Fruit fly (Drosophila melanogaster): Measurements from ENCODE around the gene opm.

The opm gene

dm6 chrX:15021021-15021477 lies 45.2 kb downstream of the opm start (continued):
- TF ChIP-seq crc (GFP tag; optimal IDR thresholded peaks at IDR 0.05), result no peak
- peak; percentile 73 for TF ChIP-seq Fer3 (tag; optimal IDR thresholded peaks at IDR 0.05)
- TF ChIP-seq Hand (GFP tag; optimal IDR thresholded peaks at IDR 0.05), result peak; percentile 45
- TF ChIP-seq Nf-YC (tag; optimal IDR thresholded peaks at IDR 0.05), result peak; percentile 41
- no peak for TF ChIP-seq emc (GFP tag; optimal IDR thresholded peaks at IDR 0.05)
- peak; percentile 76 for TF ChIP-seq CG30403 (GFP tag; optimal IDR thresholded peaks at IDR 0.05)
- TF ChIP-seq CG2678 (tag; optimal IDR thresholded peaks at IDR 0.05), result peak; percentile 92
- no peak for TF ChIP-seq gsb (GFP tag; IDR thresholded peaks at IDR 0.05)
- peak; percentile 55 for TF ChIP-seq CG9215 (GFP tag; IDR thresholded peaks at IDR 0.05)
- no peak for TF ChIP-seq Atf3 (GFP tag; optimal IDR thresholded peaks at IDR 0.05)
- no peak for TF ChIP-seq Bgb (GFP tag; IDR thresholded peaks at IDR 0.05; ENCODE audit: partially characterized antibody)
- TF ChIP-seq CG14710 (tag; optimal IDR thresholded peaks at IDR 0.05), result peak; percentile 94
- peak; percentile 63 for TF ChIP-seq CG12659 (GFP tag; optimal IDR thresholded peaks at IDR 0.05)
- TF ChIP-seq Scr (GFP tag; IDR thresholded peaks at IDR 0.05; ENCODE audit: partially characterized antibody), result no peak
- TF ChIP-seq lola (GFP tag; optimal IDR thresholded peaks at IDR 0.05), result peak in 1 of 3 experiments; percentile 94
- TF ChIP-seq CG15479 (GFP tag; optimal IDR thresholded peaks at IDR 0.05), result no peak
- TF ChIP-seq NK7.1 (GFP tag; optimal IDR thresholded peaks at IDR 0.05), result no peak
- peak; percentile 53; the same call in 1 of the 2 replicates for TF ChIP-seq CG5953 (GFP tag; IDR thresholded peaks at IDR 0.05)
- peak; percentile 60 for TF ChIP-seq E2f1 (GFP tag; IDR thresholded peaks at IDR 0.05)
- no peak for TF ChIP-seq CG11560 (tag; IDR thresholded peaks at IDR 0.05)
- TF ChIP-seq Xrp1 (GFP tag; IDR thresholded peaks at IDR 0.05), result peak; percentile 93
- TF ChIP-seq CkIIα-i1 (GFP tag; IDR thresholded peaks at IDR 0.05), result no peak
- TF ChIP-seq org-1 (GFP tag; optimal IDR thresholded peaks at IDR 0.05), result peak; percentile 64
- TF ChIP-seq cas (GFP tag; IDR thresholded peaks at IDR 0.05), result no peak
- TF ChIP-seq Lpt (GFP tag; optimal IDR thresholded peaks at IDR 0.05), result no peak
- TF ChIP-seq CG18011 (GFP tag; optimal IDR thresholded peaks at IDR 0.05), result no peak
- no peak for TF ChIP-seq CG4854 (GFP tag; optimal IDR thresholded peaks at IDR 0.05)
- TF ChIP-seq Sin3A (optimal IDR thresholded peaks at IDR 0.05), result no peak
- peak; percentile 87 for TF ChIP-seq Asciz (GFP tag; optimal IDR thresholded peaks at IDR 0.05)
- TF ChIP-seq CG4404 (GFP tag; IDR thresholded peaks at IDR 0.05), result peak; percentile 55
- peak; percentile 7 for TF ChIP-seq YL-1 (GFP tag; optimal IDR thresholded peaks at IDR 0.05)
- peak; percentile 2 for TF ChIP-seq CG6765 (GFP tag; optimal IDR thresholded peaks at IDR 0.05)
- no peak for TF ChIP-seq CG4617 (GFP tag; optimal IDR thresholded peaks at IDR 0.05; ENCODE audit: borderline replicate concordance)
- TF ChIP-seq dati (GFP tag; IDR thresholded peaks at IDR 0.05), result no peak
- peak in 1 of 2 experiments; percentile 67 for TF ChIP-seq dpn (GFP tag; optimal IDR thresholded peaks at IDR 0.05)
- peak; percentile 54 for TF ChIP-seq jing (GFP tag; optimal IDR thresholded peaks at IDR 0.05)
- no peak for TF ChIP-seq gfzf (GFP tag; optimal IDR thresholded peaks at IDR 0.05)
- TF ChIP-seq lov (optimal IDR thresholded peaks at IDR 0.05), result no peak
- TF ChIP-seq lov (GFP tag; IDR thresholded peaks at IDR 0.05), result peak; percentile 87
- TF ChIP-seq E2f2 (GFP tag; IDR thresholded peaks at IDR 0.05), result peak; percentile 34; the same call in 1 of the 2 replicates
- no peak for TF ChIP-seq CG8944 (GFP tag; optimal IDR thresholded peaks at IDR 0.05)
- TF ChIP-seq BEAF-32 (GFP tag; optimal IDR thresholded peaks at IDR 0.05), result no peak
- TF ChIP-seq Vsx1 (GFP tag; optimal IDR thresholded peaks at IDR 0.05), result peak; percentile 27
- TF ChIP-seq CG14014 (GFP tag; IDR thresholded peaks at IDR 0.05), result peak; percentile 51
- peak; percentile 84 for TF ChIP-seq az2 (GFP tag; optimal IDR thresholded peaks at IDR 0.05)
- TF ChIP-seq jumu (GFP tag; optimal IDR thresholded peaks at IDR 0.05), result no peak
- TF ChIP-seq CG6272 (GFP tag; IDR thresholded peaks at IDR 0.05), result peak; percentile 69
- peak; percentile 83 for TF ChIP-seq CG18599 (GFP tag; optimal IDR thresholded peaks at IDR 0.05)
- peak; percentile 95 for TF ChIP-seq gem (tag; optimal IDR thresholded peaks at IDR 0.05)
- peak; percentile 82 for TF ChIP-seq CG16815 (GFP tag; optimal IDR thresholded peaks at IDR 0.05)
- TF ChIP-seq Neu2 (GFP tag; optimal IDR thresholded peaks at IDR 0.05; ENCODE audit: borderline replicate concordance), result no peak
